Worm (Caenorhabditis elegans) whole organism, late embryonic: ENCODE results near the gene sdz-23.

Experiments used
- ceh-2 ChIP-seq: sonication (generic microtip); optimal IDR thresholded peaks from 2 replicates; lab custom pipeline; 2016; ENCODE audit warnings: missing genotype, missing genetic modification characterization, missing compliant biosample characterization
- ceh-22 ChIP-seq: sonication (generic microtip); optimal IDR thresholded peaks from 2 replicates; lab custom pipeline; 2017; ENCODE audit warnings: missing biosample characterization, missing genetic modification characterization
- pag-3 ChIP-seq: sonication (generic microtip); optimal IDR thresholded peaks from 2 replicates; lab custom pipeline; 2016; ENCODE audit warnings: missing compliant biosample characterization, missing genetic modification characterization, borderline replicate concordance
- pha-4 ChIP-seq: fragments of 150-350 bp; optimal IDR thresholded peaks from 2 replicates; lab custom pipeline; 2018; ENCODE audit warnings: missing biosample characterization, missing genetic modification reagents, missing genetic modification characterization
- rnt-1 ChIP-seq: sonication (generic microtip); optimal IDR thresholded peaks from 2 replicates; lab custom pipeline; 2016; ENCODE audit warnings: missing genetic modification characterization, missing compliant biosample characterization
- sox-4 ChIP-seq: sonication (generic microtip); optimal IDR thresholded peaks from 2 replicates; lab custom pipeline; 2017; ENCODE audit warnings: mild to moderate bottlenecking, missing genetic modification characterization, inconsistent platforms, missing compliant biosample characterization

- TF ChIP-seq rnt-1 (tag; lab: Kevin White, UChicago) (no peak), ceh-2 (tag; lab: Kevin White, UChicago) (no peak), pha-4 (tag; lab: Kevin White, UChicago) (no peak), pag-3 (tag; lab: Kevin White, UChicago) (no peak), sox-4 (tag; lab: Kevin White, UChicago) (no peak), ceh-22 (tag; lab: Kevin White, UChicago) (no peak)
Observed at ce11 chrV:8129719-8130118, 30.3 kb downstream of the sdz-23 start.
